Worm (Caenorhabditis elegans): ENCODE measurements around the gene F42A9.7.
A peak's percentile ranks its signal among the peaks of the same experiment; 100 is the strongest.

The F42A9.7 gene

ce11 chrIV:8620102-8620733 is 3.3 kb upstream of the F42A9.7 start, which contains the start of gene lin-49 (continued):
- TF ChIP-seq rbr-2 (tag; optimal IDR thresholded peaks at IDR 0.05) (peak; percentile 56), snpc-1.2 (GFP tag; IDR thresholded peaks at IDR 0.05) (no peak), F26F4.8 (GFP tag; conservative IDR thresholded peaks at IDR 0.05) (no peak), F44E2.7 (GFP tag; IDR thresholded peaks at IDR 0.05) (no peak), pha-4 (GFP tag; IDR thresholded peaks at IDR 0.05) (no peak), pha-4 (tag; optimal IDR thresholded peaks at IDR 0.05) (peak; percentile 65), saeg-2 (GFP tag; IDR thresholded peaks at IDR 0.05) (no peak), cey-2 (tag; optimal IDR thresholded peaks at IDR 0.05; ENCODE audit: borderline replicate concordance, insufficient read depth) (no peak), set-16 (GFP tag; IDR thresholded peaks at IDR 0.05) (no peak), lin-1 (GFP tag; IDR thresholded peaks at IDR 0.05) (no peak; the same call in 1 of the 2 replicates), mdl-1 (tag; optimal IDR thresholded peaks at IDR 0.05) (peak; percentile 9 to 83), dve-1 (tag; optimal IDR thresholded peaks at IDR 0.05; ENCODE audit: insufficient read depth) (peak; percentile 87), skn-1 (tag; optimal IDR thresholded peaks at IDR 0.05) (no peak), ceh-82 (tag; optimal IDR thresholded peaks at IDR 0.05) (no peak), lin-13 (GFP tag; optimal IDR thresholded peaks at IDR 0.05) (peak; percentile 47), nhr-76 (tag; optimal IDR thresholded peaks at IDR 0.05) (no peak), lim-7 (GFP tag; IDR thresholded peaks at IDR 0.05) (no peak), vab-7 (GFP tag; IDR thresholded peaks at IDR 0.05) (no peak), ces-1 (GFP tag; optimal IDR thresholded peaks at IDR 0.05) (no peak), unc-62 (GFP tag; optimal IDR thresholded peaks at IDR 0.05 in 1 of 2) (peak in 1 of 2 experiments; percentile 10), unc-62 (tag; optimal IDR thresholded peaks at IDR 0.05) (no peak), Y5F2A.4 (GFP tag; optimal IDR thresholded peaks at IDR 0.05) (no peak), nhr-28 (tag; optimal IDR thresholded peaks at IDR 0.05) (peak; percentile 84), nhr-111 (GFP tag; optimal IDR thresholded peaks at IDR 0.05) (no peak), lin-29 (GFP tag; IDR thresholded peaks at IDR 0.05) (no peak), unc-130 (GFP tag; optimal IDR thresholded peaks at IDR 0.05) (no peak), hif-1 (tag; optimal IDR thresholded peaks at IDR 0.05) (peak in 1 of 2 experiments; percentile 38), zip-2 (tag; optimal IDR thresholded peaks at IDR 0.05) (no peak), T26A8.4 (GFP tag; IDR thresholded peaks at IDR 0.05) (no peak), jun-1 (tag; optimal IDR thresholded peaks at IDR 0.05) (no peak), nhr-6 (tag; optimal IDR thresholded peaks at IDR 0.05) (peak; percentile 76), F37D6.2 (tag; optimal IDR thresholded peaks at IDR 0.05) (no peak), ceh-32 (tag; optimal IDR thresholded peaks at IDR 0.05; ENCODE audit: poor library complexity) (no peak), F10B5.3 (tag; optimal IDR thresholded peaks at IDR 0.05) (no peak), nhr-11 (tag; optimal IDR thresholded peaks at IDR 0.05) (peak; percentile 7)

- TF ChIP-seq daf-12 (tag; optimal IDR thresholded peaks at IDR 0.05): no peak
- no peak for TF ChIP-seq mdl-1 (tag; optimal IDR thresholded peaks at IDR 0.05)
- no peak for TF ChIP-seq pha-4 (GFP tag; IDR thresholded peaks at IDR 0.05)
- TF ChIP-seq pha-4 (tag; optimal IDR thresholded peaks at IDR 0.05): no peak
- TF ChIP-seq F37D6.2 (tag; optimal IDR thresholded peaks at IDR 0.05): no peak
- TF ChIP-seq lin-38 (GFP tag; IDR thresholded peaks at IDR 0.05): peak; percentile 56
- no peak for TF ChIP-seq nhr-11 (tag; optimal IDR thresholded peaks at IDR 0.05)
- no peak for TF ChIP-seq ces-1 (GFP tag; optimal IDR thresholded peaks at IDR 0.05)
- TF ChIP-seq Y105C5A.15 (GFP tag; IDR thresholded peaks at IDR 0.05): no peak
Observed at ce11 chrIV:8618698-8619097, 1.8 kb upstream of the F42A9.7 start, which contains the start of gene F42A9.8. TSS of gene F42A9.8 (minus strand) at chrIV:8618785.

ce11 chrIV:8615314-8615713 is 1.6 kb downstream of the F42A9.7 start:
- TF ChIP-seq unc-62 (GFP tag; optimal IDR thresholded peaks at IDR 0.05 in 1 of 2) (peak in 1 of 2 experiments; percentile 91), unc-62 (tag; optimal IDR thresholded peaks at IDR 0.05) (no peak), hlh-30 (tag; optimal IDR thresholded peaks at IDR 0.05; ENCODE audit: insufficient read depth) (no peak), daf-16 (GFP tag; optimal IDR thresholded peaks at IDR 0.05) (no peak), daf-16 (tag; optimal IDR thresholded peaks at IDR 0.05) (no peak), lin-38 (GFP tag; IDR thresholded peaks at IDR 0.05) (no peak), arid-1 (GFP tag; conservative IDR thresholded peaks at IDR 0.05) (no peak), aha-1 (tag) (peak; percentile 13)

Data from whole organism, L4 larva.